Worm (Caenorhabditis elegans) whole organism, late embryonic: Measurements from ENCODE around the gene sri-78.
"Not testable (repeated sequence)": the region's sequence is repeated elsewhere in the genome, so short reads cannot be mapped to it uniquely, and the experiment has no call there.

Experiments used
- ceh-22 ChIP-seq: sonication (generic microtip); optimal IDR thresholded peaks from 2 replicates; lab custom pipeline; 2017; ENCODE audit warnings: missing biosample characterization, missing genetic modification characterization
- elt-2 ChIP-seq: sonication (generic microtip); optimal IDR thresholded peaks from 2 replicates; lab custom pipeline; 2016; ENCODE audit warnings: missing genetic modification reagents, missing genetic modification characterization, missing compliant biosample characterization
- eyg-1 ChIP-seq: sonication (generic microtip); optimal IDR thresholded peaks from 2 replicates; lab custom pipeline; 2016; ENCODE audit warnings: missing genotype, missing genetic modification characterization, missing compliant biosample characterization
- nfya-1 ChIP-seq: sonication (generic microtip); optimal IDR thresholded peaks from 2 replicates; lab custom pipeline; 2017; ENCODE audit warnings: missing genetic modification characterization, mild to moderate bottlenecking, missing compliant biosample characterization, antibody characterized with exemption, moderate library complexity
- rnt-1 ChIP-seq: sonication (generic microtip); optimal IDR thresholded peaks from 2 replicates; lab custom pipeline; 2016; ENCODE audit warnings: missing genetic modification characterization, missing compliant biosample characterization
- syd-9 ChIP-seq: sonication (generic microtip); optimal IDR thresholded peaks from 2 replicates; lab custom pipeline; 2016; ENCODE audit warnings: mild to moderate bottlenecking, missing genetic modification characterization, moderate library complexity, missing compliant biosample characterization

DNA sequence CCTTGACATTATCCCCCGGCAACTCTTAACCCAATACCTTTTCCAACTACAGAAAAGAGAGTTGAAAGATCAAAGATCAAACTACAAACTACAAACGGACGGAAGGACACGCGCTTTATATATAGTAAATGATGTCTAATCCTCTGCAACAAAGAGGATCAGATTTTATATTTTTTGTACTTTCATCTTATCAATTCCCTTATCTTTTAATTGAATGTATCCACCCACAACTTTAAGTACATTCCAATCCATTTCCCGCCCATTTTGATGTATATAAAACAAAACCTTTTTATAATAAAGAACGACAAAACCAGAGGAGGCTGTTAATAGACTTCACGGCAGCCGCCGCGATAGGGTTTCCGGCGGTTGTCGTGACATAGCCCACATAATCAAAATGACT lies 7.3 kb upstream of the sri-78 start, which contains the start of gene sri-40:
- not testable (repeated sequence) for TF ChIP-seq syd-9 (tag; lab: Kevin White, UChicago); ceh-22 (tag; lab: Kevin White, UChicago); elt-2; nfya-1 (tag; lab: Kevin White, UChicago); rnt-1 (tag; lab: Kevin White, UChicago); eyg-1 (tag; lab: Kevin White, UChicago)
